Fruit fly (Drosophila melanogaster) whole organism, adult: ENCODE results near the gene CG7910.

Source experiments
- CG11617 ChIP-seq: fragments of 200-800 bp; sonication (Bioruptor generic); optimal IDR thresholded peaks from 2 replicates; lab custom pipeline; 2017; ENCODE audit warnings: mild to moderate bottlenecking, missing biosample characterization, missing genetic modification reagents, missing genetic modification characterization
- CG14711 ChIP-seq: fragments of 200-800 bp; sonication (Bioruptor generic); optimal IDR thresholded peaks from 2 replicates; lab custom pipeline; 2018; ENCODE audit warnings: missing biosample characterization, mild to moderate bottlenecking, missing genetic modification characterization, moderate library complexity
- CG1620 ChIP-seq: fragments of 200-800 bp; sonication (Bioruptor generic); optimal IDR thresholded peaks from 2 replicates; lab custom pipeline; 2016; ENCODE audit warnings: missing biosample characterization, missing genetic modification characterization
- CG33017 ChIP-seq: fragments of 200-800 bp; sonication (Bioruptor generic); optimal IDR thresholded peaks from 2 replicates; lab custom pipeline; 2018; ENCODE audit warnings: missing biosample characterization, mild to moderate bottlenecking, missing genetic modification characterization, moderate library complexity
- CG5204 ChIP-seq: fragments of 200-800 bp; sonication (Bioruptor generic); optimal IDR thresholded peaks from 2 replicates; lab custom pipeline; 2016; ENCODE audit warnings: missing biosample characterization, missing genetic modification characterization
- CG7045 ChIP-seq: fragments of 200-800 bp; sonication (Bioruptor generic); optimal IDR thresholded peaks from 2 replicates; lab custom pipeline; 2017; ENCODE audit warnings: missing biosample characterization, mild to moderate bottlenecking, missing genetic modification characterization
- Crg-1 ChIP-seq: fragments of 200-800 bp; sonication (Bioruptor generic); optimal IDR thresholded peaks from 2 replicates; lab custom pipeline; 2016; ENCODE audit warnings: missing biosample characterization, missing genetic modification characterization
- Hr96 ChIP-seq: fragments of 200-800 bp; sonication (Bioruptor generic); optimal IDR thresholded peaks from 2 replicates; lab custom pipeline; 2016; ENCODE audit warnings: missing biosample characterization, missing genetic modification characterization
- bab1 ChIP-seq: fragments of 200-800 bp; sonication (Bioruptor generic); optimal IDR thresholded peaks from 3 replicates; lab custom pipeline; 2019; ENCODE audit warnings: missing biosample characterization, mild to moderate bottlenecking, missing genetic modification characterization, moderate library complexity
- cic ChIP-seq: fragments of 200-800 bp; sonication (Bioruptor generic); optimal IDR thresholded peaks from 2 replicates; lab custom pipeline; 2017; ENCODE audit warnings: missing biosample characterization, mild to moderate bottlenecking, missing genetic modification characterization, moderate library complexity
- cnc ChIP-seq, 2 experiments: fragments of >200 bp; optimal IDR thresholded peaks; 2 replicates each; lab custom pipeline; 2017
- kay ChIP-seq: fragments of 200-800 bp; sonication (Bioruptor generic); peaks from one replicate; lab custom pipeline; 2016; ENCODE audit warnings: missing biosample characterization, missing genetic modification characterization, borderline replicate concordance
- ovo ChIP-seq: fragments of 200-800 bp; sonication (Bioruptor generic); optimal IDR thresholded peaks from 2 replicates; lab custom pipeline; 2016; ENCODE audit warnings: missing biosample characterization, missing genetic modification characterization
- toe ChIP-seq: fragments of 200-800 bp; sonication (Bioruptor generic); optimal IDR thresholded peaks from 2 replicates; lab custom pipeline; 2016; ENCODE audit warnings: missing biosample characterization, missing genetic modification characterization

- TF ChIP-seq cnc (optimal IDR thresholded peaks at IDR 0.05; lab: Kevin White, UChicago) (no peak), CG11617 (GFP tag; lab: Kevin White, UChicago) (no peak), Crg-1 (GFP tag; lab: Kevin White, UChicago) (no peak), bab1 (GFP tag; lab: Kevin White, UChicago) (no peak), CG1620 (no peak), cic (GFP tag; lab: Kevin White, UChicago) (no peak), kay (GFP tag; lab: Kevin White, UChicago) (no peak), CG5204 (GFP tag; lab: Kevin White, UChicago) (no peak), ovo (GFP tag; lab: Kevin White, UChicago) (no peak), CG33017 (tag; lab: Kevin White, UChicago) (no peak), CG14711 (tag; lab: Kevin White, UChicago) (no peak), toe (GFP tag; lab: Kevin White, UChicago) (no peak), Hr96 (no peak), CG7045 (GFP tag; lab: Kevin White, UChicago) (no peak)
Observed at dm6 chr3R:8072635-8073034, 14.4 kb upstream of the CG7910 start.
